Worm (Caenorhabditis elegans) whole organism, late embryonic: ENCODE measurements around the gene Y62H9A.15.

Experiments
- nhr-11 ChIP-seq: fragments of 150-350 bp; optimal IDR thresholded peaks from 2 replicates; lab custom pipeline; 2014; ENCODE audit warnings: missing biosample characterization, missing genetic modification characterization
- nhr-232 ChIP-seq: sonication (generic microtip); optimal IDR thresholded peaks from 2 replicates; lab custom pipeline; 2016; ENCODE audit warnings: missing genetic modification characterization, missing compliant biosample characterization
- sox-4 ChIP-seq: sonication (generic microtip); optimal IDR thresholded peaks from 2 replicates; lab custom pipeline; 2017; ENCODE audit warnings: mild to moderate bottlenecking, missing genetic modification characterization, inconsistent platforms, missing compliant biosample characterization

DNA sequence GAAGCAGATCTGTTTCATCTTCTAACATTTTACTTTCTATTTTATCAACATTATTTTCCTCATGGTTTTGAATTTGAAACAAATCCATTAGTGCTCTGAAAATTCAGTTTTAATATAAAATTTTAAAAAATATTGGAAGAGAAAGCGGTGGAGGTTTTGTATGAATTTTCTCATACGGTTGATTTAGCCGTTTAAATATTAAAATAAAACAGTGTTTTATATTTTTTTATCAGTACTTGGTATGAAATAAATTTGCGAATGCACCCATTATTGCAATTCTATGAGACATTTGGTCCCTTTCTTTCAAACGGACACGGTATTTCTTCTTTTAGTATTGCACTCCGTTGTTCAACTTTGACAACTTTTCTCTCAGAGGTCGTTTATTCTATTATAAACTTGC is 21.6 kb upstream of the Y62H9A.15 start, which contains the start of gene dot-1.4:
- no peak for TF ChIP-seq sox-4 (tag; lab: Kevin White, UChicago)
- no peak for TF ChIP-seq nhr-11
- no peak for TF ChIP-seq nhr-232 (tag; lab: Kevin White, UChicago)
